Fruit fly (Drosophila melanogaster): ENCODE data around the gene Nepl8.

Gene Nepl8

dm6 chr2L:16476517-16476916 is 11.4 kb upstream of the Nepl8 start (continued):
- TF ChIP-seq CG32006 (GFP tag; optimal IDR thresholded peaks at IDR 0.05) (peak; percentile 39), Lpt (GFP tag; optimal IDR thresholded peaks at IDR 0.05) (no peak), CG31627 (GFP tag; optimal IDR thresholded peaks at IDR 0.05) (peak; percentile 8), CG3919 (GFP tag; optimal IDR thresholded peaks at IDR 0.05) (peak; percentile 74), lz (GFP tag; optimal IDR thresholded peaks at IDR 0.05) (peak; percentile 13), CG15336 (GFP tag; IDR thresholded peaks at IDR 0.05) (no peak), Blimp-1 (GFP tag; optimal IDR thresholded peaks at IDR 0.05) (peak; percentile 37), esn (GFP tag; optimal IDR thresholded peaks at IDR 0.05) (peak; percentile 40), CG4318 (GFP tag; optimal IDR thresholded peaks at IDR 0.05) (no peak), svp (GFP tag) (peak; percentile 63), OdsH (GFP tag; optimal IDR thresholded peaks at IDR 0.05) (peak; percentile 23), Hr39 (GFP tag; optimal IDR thresholded peaks at IDR 0.05) (no peak), CG6163 (GFP tag; IDR thresholded peaks at IDR 0.05) (peak; percentile 75), CG8319 (GFP tag; optimal IDR thresholded peaks at IDR 0.05) (no peak), Sox102F (GFP tag; optimal IDR thresholded peaks at IDR 0.05) (peak; percentile 51), Gug (GFP tag; IDR thresholded peaks at IDR 0.05) (no peak), Sox15 (GFP tag; optimal IDR thresholded peaks at IDR 0.05) (no peak), CG11902 (GFP tag; optimal IDR thresholded peaks at IDR 0.05) (no peak), CG10631 (GFP tag; optimal IDR thresholded peaks at IDR 0.05) (peak; percentile 46), Hr38 (GFP tag; optimal IDR thresholded peaks at IDR 0.05) (no peak), net (GFP tag; optimal IDR thresholded peaks at IDR 0.05) (peak; percentile 43), ss (GFP tag; optimal IDR thresholded peaks at IDR 0.05) (peak in 1 of 2 experiments; percentile 41), CG34406 (GFP tag; optimal IDR thresholded peaks at IDR 0.05) (peak; percentile 47), eg (GFP tag; IDR thresholded peaks at IDR 0.05) (no peak), CG3032 (tag; optimal IDR thresholded peaks at IDR 0.05) (peak; percentile 26), salr (GFP tag; optimal IDR thresholded peaks at IDR 0.05) (peak in 1 of 2 experiments; percentile 31), CG11294 (GFP tag; IDR thresholded peaks at IDR 0.05) (no peak)

- TF ChIP-seq CG15336 (GFP tag; IDR thresholded peaks at IDR 0.05) (no peak), CG10631 (GFP tag; optimal IDR thresholded peaks at IDR 0.05) (no peak), CG6854 (GFP tag; optimal IDR thresholded peaks at IDR 0.05) (no peak), Eip78C (GFP tag) (peak; percentile 1), svp (GFP tag) (peak; percentile 52), CG6163 (GFP tag; IDR thresholded peaks at IDR 0.05) (peak; percentile 33; the same call in 1 of the 3 replicates), dac (GFP tag; optimal IDR thresholded peaks at IDR 0.05) (peak; percentile 58)
Observed at dm6 chr2L:16485643-16486000, 2.3 kb upstream of the Nepl8 start, which contains the start of gene dac. dac (minus strand) TSS chr2L:16485998.

dm6 chr2L:16486001-16486793 is 1.8 kb upstream of the Nepl8 start:
- no peak for TF ChIP-seq CG11294 (GFP tag; IDR thresholded peaks at IDR 0.05)
- peak; percentile 25 for TF ChIP-seq esn (GFP tag; optimal IDR thresholded peaks at IDR 0.05)
- TF ChIP-seq net (GFP tag; optimal IDR thresholded peaks at IDR 0.05) = peak; percentile 34
- peak; percentile 20 for TF ChIP-seq topi (GFP tag; optimal IDR thresholded peaks at IDR 0.05)
- TF ChIP-seq CG15336 (GFP tag; IDR thresholded peaks at IDR 0.05) = peak; percentile 17; the same call in 1 of the 2 replicates
- TF ChIP-seq CG11902 (GFP tag; optimal IDR thresholded peaks at IDR 0.05) = no peak
- peak; percentile 24 for TF ChIP-seq Hr39 (GFP tag; optimal IDR thresholded peaks at IDR 0.05)
- no peak for TF ChIP-seq fd85E (GFP tag; optimal IDR thresholded peaks at IDR 0.05)
- TF ChIP-seq CG10631 (GFP tag; optimal IDR thresholded peaks at IDR 0.05) = peak; percentile 39
- TF ChIP-seq Eip75B (GFP tag; optimal IDR thresholded peaks at IDR 0.05) = peak; percentile 15
- no peak for TF ChIP-seq CG11762 (GFP tag; optimal IDR thresholded peaks at IDR 0.05; ENCODE audit: insufficient read depth)
- TF ChIP-seq Blimp-1 (GFP tag; optimal IDR thresholded peaks at IDR 0.05) = peak; percentile 49
- TF ChIP-seq Smox (GFP tag; optimal IDR thresholded peaks at IDR 0.05) = peak; percentile 29
- TF ChIP-seq spab (GFP tag; optimal IDR thresholded peaks at IDR 0.05) = peak; percentile 17
- TF ChIP-seq Lpt (GFP tag; optimal IDR thresholded peaks at IDR 0.05) = peak; percentile 34
- no peak for TF ChIP-seq Hr4 (GFP tag; optimal IDR thresholded peaks at IDR 0.05)
- no peak for TF ChIP-seq Eip93F (GFP tag; optimal IDR thresholded peaks at IDR 0.05)
- TF ChIP-seq CG3032 (tag; optimal IDR thresholded peaks at IDR 0.05) = peak; percentile 25
- TF ChIP-seq CG8632 (GFP tag; optimal IDR thresholded peaks at IDR 0.05) = peak; percentile 50
- TF ChIP-seq vri (GFP tag; optimal IDR thresholded peaks at IDR 0.05) = peak; percentile 30
- TF ChIP-seq CG8319 (GFP tag; optimal IDR thresholded peaks at IDR 0.05) = no peak
- TF ChIP-seq achi (GFP tag; optimal IDR thresholded peaks at IDR 0.05) = no peak
- TF ChIP-seq dsx (GFP tag; optimal IDR thresholded peaks at IDR 0.05; ENCODE audit: poor library complexity, severe bottlenecking) = no peak
- peak; percentile 99 for TF ChIP-seq fkh (GFP tag; optimal IDR thresholded peaks at IDR 0.05)
- peak; percentile 56 for TF ChIP-seq Sox14 (GFP tag; optimal IDR thresholded peaks at IDR 0.05)
- peak; percentile 43 for TF ChIP-seq Gug (GFP tag; IDR thresholded peaks at IDR 0.05)
- TF ChIP-seq CG6854 (GFP tag; optimal IDR thresholded peaks at IDR 0.05) = no peak
- no peak for TF ChIP-seq CG8119 (GFP tag; IDR thresholded peaks at IDR 0.05)

Measured in whole organism, prepupa.